Fruit fly (Drosophila melanogaster) whole organism, embryonic: ENCODE data around the gene CG13949.
A peak's percentile ranks its signal among the peaks of the same experiment; 100 is the strongest.

ENCODE experiments used
- C15 ChIP-seq: fragments of 200-800 bp; sonication (Bioruptor generic); IDR thresholded peaks from 3 replicates; pipeline ENCODE4 v1.3.6; 2022; ENCODE audit warnings: missing biosample characterization, missing genetic modification characterization
- CG10321 ChIP-seq: fragments of 200-800 bp; sonication (Bioruptor generic); IDR thresholded peaks from 2 replicates; pipeline ENCODE4 v1.3.6; 2022; ENCODE audit warnings: missing biosample characterization, missing genetic modification characterization
- CG10431 ChIP-seq: fragments of 200-800 bp; sonication (Bioruptor generic); optimal IDR thresholded peaks from 3 replicates; lab custom pipeline; 2018; ENCODE audit warnings: missing biosample characterization, mild to moderate bottlenecking, missing genetic modification characterization
- CG11456 ChIP-seq: fragments of 200-800 bp; sonication (Bioruptor generic); IDR thresholded peaks from 3 replicates; pipeline ENCODE4 v1.3.6; 2022; ENCODE audit warnings: missing biosample characterization, missing genetic modification characterization
- CG12219 ChIP-seq: fragments of 200-800 bp; sonication (Bioruptor generic); optimal IDR thresholded peaks from 3 replicates; lab custom pipeline; 2018; ENCODE audit warnings: missing biosample characterization, mild to moderate bottlenecking, missing genetic modification characterization
- CG15479 ChIP-seq: fragments of 200-800 bp; sonication (Bioruptor generic); optimal IDR thresholded peaks from 3 replicates; lab custom pipeline; 2019; ENCODE audit warnings: missing biosample characterization, mild to moderate bottlenecking, missing genetic modification characterization, moderate library complexity
- CG1647 ChIP-seq: fragments of 200-800 bp; sonication (Bioruptor generic); optimal IDR thresholded peaks from 3 replicates; lab custom pipeline; 2016; ENCODE audit warnings: missing biosample characterization, missing genetic modification characterization
- CG17361 ChIP-seq: fragments of 200-800 bp; sonication (Bioruptor generic); IDR thresholded peaks from 3 replicates; pipeline ENCODE4 v1.3.6; 2022; ENCODE audit warnings: missing biosample characterization, missing genetic modification characterization
- CG1792 ChIP-seq: fragments of 200-800 bp; sonication (Bioruptor generic); optimal IDR thresholded peaks from 2 replicates; lab custom pipeline; 2016; ENCODE audit warnings: missing biosample characterization, missing genetic modification characterization
- CG2129 ChIP-seq: fragments of 200-800 bp; sonication (Bioruptor generic); IDR thresholded peaks from 2 replicates; pipeline ENCODE4 v1.3.6; 2022; ENCODE audit warnings: missing biosample characterization, missing genetic modification characterization; ENCODE audit not compliant: partially characterized antibody
- CG2889 ChIP-seq: fragments of 200-800 bp; sonication (Bioruptor generic); IDR thresholded peaks from 3 replicates; pipeline ENCODE4 v1.3.6; 2022; ENCODE audit warnings: missing biosample characterization, missing genetic modification characterization
- CG31388 ChIP-seq: fragments of 200-800 bp; sonication (Bioruptor generic); optimal IDR thresholded peaks from 2 replicates; lab custom pipeline; 2016; ENCODE audit warnings: missing biosample characterization, missing genetic modification characterization
- CG32767 ChIP-seq: fragments of 200-800 bp; sonication (Bioruptor generic); IDR thresholded peaks from 2 replicates; pipeline ENCODE4 v1.3.6; 2022; ENCODE audit warnings: missing biosample characterization, missing genetic modification characterization
- CG3407 ChIP-seq: fragments of 200-800 bp; sonication (Bioruptor generic); optimal IDR thresholded peaks from 2 replicates; lab custom pipeline; 2018; ENCODE audit warnings: missing biosample characterization, mild to moderate bottlenecking, missing genetic modification characterization
- CG42726 ChIP-seq: fragments of 200-800 bp; sonication (Bioruptor generic); IDR thresholded peaks from 2 replicates; pipeline ENCODE4 v1.3.6; 2022; ENCODE audit warnings: missing biosample characterization, missing genetic modification characterization; ENCODE audit not compliant: partially characterized antibody
- CG4328 ChIP-seq: fragments of 200-800 bp; sonication (Bioruptor generic); optimal IDR thresholded peaks from 3 replicates; lab custom pipeline; 2017; ENCODE audit warnings: missing biosample characterization, missing genetic modification reagents, missing genetic modification characterization
- CG5245 ChIP-seq: fragments of 200-800 bp; sonication (Bioruptor generic); optimal IDR thresholded peaks from 3 replicates; lab custom pipeline; 2016; ENCODE audit warnings: missing biosample characterization, missing genetic modification characterization
- CG6254 ChIP-seq: fragments of 200-800 bp; sonication (Bioruptor generic); optimal IDR thresholded peaks from 3 replicates; lab custom pipeline; 2017; ENCODE audit warnings: mild to moderate bottlenecking, missing biosample characterization, missing genetic modification reagents, missing genetic modification characterization
- CG6854 ChIP-seq: fragments of 200-800 bp; sonication (Bioruptor generic); optimal IDR thresholded peaks from 3 replicates; lab custom pipeline; 2017; ENCODE audit warnings: missing biosample characterization, mild to moderate bottlenecking, missing genetic modification characterization
- CG7271 ChIP-seq: fragments of 200-800 bp; sonication (Bioruptor generic); optimal IDR thresholded peaks from 2 replicates; lab custom pipeline; 2018; ENCODE audit warnings: missing biosample characterization, mild to moderate bottlenecking, missing genetic modification characterization, moderate library complexity
- CG7357 ChIP-seq: fragments of 200-800 bp; sonication (Bioruptor generic); IDR thresholded peaks from 3 replicates; pipeline ENCODE4 v1.3.6; 2022; ENCODE audit warnings: missing biosample characterization, missing genetic modification characterization
- CG7745 ChIP-seq: fragments of 200-800 bp; sonication (Bioruptor generic); optimal IDR thresholded peaks from 2 replicates; lab custom pipeline; 2018; ENCODE audit warnings: missing biosample characterization, mild to moderate bottlenecking, missing genetic modification characterization, moderate library complexity
- Camta ChIP-seq: fragments of 200-800 bp; sonication (Bioruptor generic); optimal IDR thresholded peaks from 2 replicates; lab custom pipeline; 2016; ENCODE audit warnings: missing biosample characterization, missing genetic modification characterization
- Deaf1 ChIP-seq: fragments of 200-800 bp; optimal IDR thresholded peaks from 3 replicates; lab custom pipeline; 2019; ENCODE audit warnings: missing biosample characterization, mild to moderate bottlenecking, missing genetic modification characterization, moderate library complexity
- Elba2 ChIP-seq: fragments of 200-800 bp; sonication (Bioruptor generic); optimal IDR thresholded peaks from 3 replicates; lab custom pipeline; 2016; ENCODE audit warnings: missing biosample characterization, missing genetic modification characterization
- Ets97D ChIP-seq: fragments of 200-800 bp; sonication (Bioruptor generic); optimal IDR thresholded peaks from 3 replicates; lab custom pipeline; 2016; ENCODE audit warnings: missing biosample characterization, missing genetic modification characterization
- Hmr ChIP-seq: fragments of 200-800 bp; sonication (Bioruptor generic); optimal IDR thresholded peaks from 3 replicates; lab custom pipeline; 2017; ENCODE audit warnings: mild to moderate bottlenecking, missing biosample characterization, missing genetic modification reagents, missing genetic modification characterization
- NfI ChIP-seq: fragments of 200-800 bp; sonication (Bioruptor generic); optimal IDR thresholded peaks from 3 replicates; lab custom pipeline; 2018; ENCODE audit warnings: missing biosample characterization, mild to moderate bottlenecking, missing genetic modification characterization, moderate library complexity
- Rfx ChIP-seq: fragments of 200-800 bp; sonication (Bioruptor generic); IDR thresholded peaks from 2 replicates; pipeline ENCODE4 v1.3.6; 2022; ENCODE audit warnings: missing biosample characterization, missing genetic modification characterization
- Scr ChIP-seq: fragments of 200-800 bp; sonication (Bioruptor generic); IDR thresholded peaks from 2 replicates; pipeline ENCODE4 v1.3.6; 2022; ENCODE audit warnings: missing biosample characterization, missing genetic modification characterization; ENCODE audit not compliant: partially characterized antibody
- Six4 ChIP-seq: fragments of 200-800 bp; sonication (Bioruptor generic); optimal IDR thresholded peaks from 2 replicates; lab custom pipeline; 2016; ENCODE audit warnings: missing biosample characterization, missing genetic modification characterization
- amos ChIP-seq: fragments of 200-800 bp; sonication (Bioruptor generic); IDR thresholded peaks from 2 replicates; pipeline ENCODE4 v1.3.6; 2022; ENCODE audit warnings: missing biosample characterization, missing genetic modification characterization; ENCODE audit not compliant: partially characterized antibody
- bsh ChIP-seq, 2 experiments: fragments of 200-800 bp; sonication (Bioruptor generic); optimal IDR thresholded peaks; 2 replicates each; lab custom pipeline; 2017 to 2018; ENCODE audit warnings: mild to moderate bottlenecking in 2 of 2, missing biosample characterization in 2 of 2, missing genetic modification characterization in 2 of 2, moderate library complexity in 1 of 2
- btn ChIP-seq: fragments of 200-800 bp; sonication (Bioruptor generic); optimal IDR thresholded peaks from 2 replicates; lab custom pipeline; 2016; ENCODE audit warnings: missing biosample characterization, missing genetic modification characterization
- chif ChIP-seq, 2 experiments: fragments of 200-800 bp; sonication (Bioruptor generic); optimal IDR thresholded peaks; 3 replicates each; lab custom pipeline; 2016; ENCODE audit warnings: missing biosample characterization in 2 of 2, missing genetic modification characterization in 2 of 2
- dmrt11E ChIP-seq: fragments of 200-800 bp; sonication (Bioruptor generic); optimal IDR thresholded peaks from 3 replicates; lab custom pipeline; 2018; ENCODE audit warnings: missing biosample characterization, mild to moderate bottlenecking, missing genetic modification characterization, moderate library complexity
- dmrt99B ChIP-seq: fragments of 200-800 bp; sonication (Bioruptor generic); optimal IDR thresholded peaks from 2 replicates; lab custom pipeline; 2018; ENCODE audit warnings: missing biosample characterization, mild to moderate bottlenecking, missing genetic modification characterization, moderate library complexity
- ems ChIP-seq: fragments of 200-800 bp; sonication (Bioruptor generic); optimal IDR thresholded peaks from 3 replicates; lab custom pipeline; 2016; ENCODE audit warnings: missing biosample characterization, missing genetic modification characterization
- fu2 ChIP-seq: fragments of 200-800 bp; sonication (Bioruptor generic); optimal IDR thresholded peaks from 2 replicates; lab custom pipeline; 2016; ENCODE audit warnings: missing biosample characterization, missing genetic modification characterization
- gcm2 ChIP-seq: fragments of 200-800 bp; sonication (Bioruptor generic); optimal IDR thresholded peaks from 2 replicates; lab custom pipeline; 2016; ENCODE audit warnings: missing biosample characterization, missing genetic modification characterization
- gsb ChIP-seq: fragments of 200-800 bp; sonication (Bioruptor generic); IDR thresholded peaks from 2 replicates; pipeline ENCODE4 v1.3.6; 2022; ENCODE audit warnings: missing biosample characterization, missing genetic modification characterization
- gt ChIP-seq: fragments of 200-800 bp; sonication (Bioruptor generic); IDR thresholded peaks from 2 replicates; pipeline ENCODE4 v1.3.6; 2022; ENCODE audit warnings: missing biosample characterization, missing genetic modification characterization
- jigr1 ChIP-seq: fragments of 200-800 bp; sonication (Bioruptor generic); IDR thresholded peaks from 3 replicates; pipeline ENCODE4 v1.3.6; 2022; ENCODE audit warnings: missing biosample characterization, missing genetic modification characterization
- knrl ChIP-seq: fragments of 200-800 bp; sonication (Bioruptor generic); IDR thresholded peaks from 3 replicates; pipeline ENCODE4 v1.3.6; 2022; ENCODE audit warnings: missing biosample characterization, missing genetic modification characterization; ENCODE audit not compliant: partially characterized antibody
- lab ChIP-seq: fragments of 200-800 bp; sonication (Bioruptor generic); optimal IDR thresholded peaks from 3 replicates; lab custom pipeline; 2017; ENCODE audit warnings: missing biosample characterization, missing genetic modification characterization, mild to moderate bottlenecking, moderate library complexity, missing genetic modification reagents
- lilli ChIP-seq: fragments of 200-800 bp; sonication (Bioruptor generic); optimal IDR thresholded peaks from 3 replicates; lab custom pipeline; 2016; ENCODE audit warnings: missing biosample characterization, missing genetic modification characterization
- sim ChIP-seq: fragments of 200-800 bp; sonication (Bioruptor generic); IDR thresholded peaks from 2 replicates; pipeline ENCODE4 v1.3.6; 2022; ENCODE audit warnings: missing biosample characterization, missing genetic modification characterization
- slp2 ChIP-seq: fragments of 200-800 bp; sonication (Bioruptor generic); optimal IDR thresholded peaks from 2 replicates; lab custom pipeline; 2016; ENCODE audit warnings: missing biosample characterization, missing genetic modification characterization
- twi ChIP-seq: fragments of 200-800 bp; optimal IDR thresholded peaks from 2 replicates; lab custom pipeline; 2019; ENCODE audit warnings: missing biosample characterization, mild to moderate bottlenecking, missing genetic modification characterization, moderate library complexity
- zfh1 ChIP-seq: fragments of 200-800 bp; sonication (Bioruptor generic); IDR thresholded peaks from 3 replicates; pipeline ENCODE4 v1.3.6; 2022; ENCODE audit warnings: missing biosample characterization, missing genetic modification characterization

CG13949 gene

DNA sequence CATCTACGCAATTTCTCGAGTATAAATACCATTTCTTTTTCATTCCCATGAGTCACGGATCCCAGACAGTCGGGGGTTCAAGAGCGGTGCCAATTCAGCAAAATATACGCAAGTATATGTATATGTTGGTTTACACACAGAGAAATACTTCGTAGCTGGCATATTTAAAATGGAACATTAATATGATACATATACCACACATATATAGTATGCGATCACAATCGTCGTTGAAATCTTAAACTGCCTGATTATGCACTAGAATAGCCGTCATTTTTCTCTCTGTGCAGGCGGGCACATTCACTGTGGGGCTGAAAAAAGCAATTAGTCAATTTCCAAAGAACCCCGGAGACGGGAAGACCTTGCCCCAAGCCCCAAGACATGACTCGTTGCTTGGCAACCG lies 13.4 kb upstream of the CG13949 start (continued):
- TF ChIP-seq CG5245 (GFP tag; lab: Kevin White, UChicago) (peak; percentile 38), CG11456 (GFP tag; lab: Robert Waterston, UW) (peak; percentile 85), Scr (GFP tag; lab: Robert Waterston, UW) (no peak), CG2889 (peak; percentile 66; the same call in 1 of the 3 replicates), zfh1 (GFP tag; lab: Robert Waterston, UW) (peak; percentile 76), CG4328 (peak; percentile 24), lilli (peak; percentile 82), twi (tag; lab: Kevin White, UChicago) (no peak), fu2 (GFP tag; lab: Kevin White, UChicago) (peak; percentile 74), gt (GFP tag; lab: Robert Waterston, UW) (peak; percentile 77), Rfx (GFP tag; lab: Robert Waterston, UW) (peak; percentile 94), bsh (GFP tag; optimal IDR thresholded peaks at IDR 0.05; lab: Kevin White, UChicago) (peak; percentile 70 to 86), gcm2 (GFP tag; lab: Kevin White, UChicago) (peak; percentile 40), slp2 (GFP tag; lab: Kevin White, UChicago) (no peak), NfI (GFP tag; lab: Kevin White, UChicago) (peak; percentile 70), Six4 (GFP tag; lab: Kevin White, UChicago) (peak; percentile 13), CG2129 (GFP tag; lab: Robert Waterston, UW) (no peak), CG31388 (GFP tag; lab: Kevin White, UChicago) (no peak), CG6254 (GFP tag; lab: Kevin White, UChicago) (peak; percentile 56), Camta (GFP tag; lab: Kevin White, UChicago) (peak; percentile 51), gsb (peak; percentile 71; the same call in 1 of the 2 replicates), Deaf1 (tag; lab: Kevin White, UChicago) (peak; percentile 39), CG3407 (GFP tag; lab: Kevin White, UChicago) (peak; percentile 19), CG12219 (GFP tag; lab: Kevin White, UChicago) (peak; percentile 40), CG6854 (GFP tag; lab: Kevin White, UChicago) (peak; percentile 52), dmrt11E (tag; lab: Kevin White, UChicago) (peak; percentile 45), CG1647 (GFP tag; lab: Kevin White, UChicago) (peak; percentile 37), btn (no peak), dmrt99B (tag; lab: Kevin White, UChicago) (peak; percentile 69), amos (GFP tag; lab: Robert Waterston, UW) (no peak), CG10431 (GFP tag; lab: Kevin White, UChicago) (no peak), chif (GFP tag; optimal IDR thresholded peaks at IDR 0.05; lab: Kevin White, UChicago) (peak; percentile 57 to 83), Elba2 (GFP tag; lab: Kevin White, UChicago) (no peak), CG15479 (GFP tag; lab: Kevin White, UChicago) (no peak), sim (GFP tag; lab: Robert Waterston, UW) (peak; percentile 42; the same call in 1 of the 2 replicates), CG1792 (peak; percentile 19), Hmr (GFP tag; lab: Kevin White, UChicago) (peak; percentile 84), ems (GFP tag; lab: Kevin White, UChicago) (peak; percentile 51), Ets97D (GFP tag; lab: Kevin White, UChicago) (peak; percentile 14), CG10321 (GFP tag; lab: Robert Waterston, UW) (peak; percentile 45; the same call in 1 of the 2 replicates), jigr1 (GFP tag; lab: Robert Waterston, UW) (peak; percentile 35; the same call in 1 of the 3 replicates), CG7271 (no peak), CG17361 (peak; percentile 59; the same call in 2 of the 3 replicates), CG42726 (no peak), C15 (GFP tag; lab: Robert Waterston, UW) (peak; percentile 66; the same call in 2 of the 3 replicates), knrl (no peak), CG32767 (GFP tag; lab: Robert Waterston, UW) (peak; percentile 45; the same call in 1 of the 2 replicates), CG7357 (GFP tag; lab: Robert Waterston, UW) (peak; percentile 45; the same call in 1 of the 3 replicates), lab (peak; percentile 90), CG7745 (tag; lab: Kevin White, UChicago) (no peak)
